Worm (Caenorhabditis elegans): ENCODE data around the gene C56E6.4.

DNA sequence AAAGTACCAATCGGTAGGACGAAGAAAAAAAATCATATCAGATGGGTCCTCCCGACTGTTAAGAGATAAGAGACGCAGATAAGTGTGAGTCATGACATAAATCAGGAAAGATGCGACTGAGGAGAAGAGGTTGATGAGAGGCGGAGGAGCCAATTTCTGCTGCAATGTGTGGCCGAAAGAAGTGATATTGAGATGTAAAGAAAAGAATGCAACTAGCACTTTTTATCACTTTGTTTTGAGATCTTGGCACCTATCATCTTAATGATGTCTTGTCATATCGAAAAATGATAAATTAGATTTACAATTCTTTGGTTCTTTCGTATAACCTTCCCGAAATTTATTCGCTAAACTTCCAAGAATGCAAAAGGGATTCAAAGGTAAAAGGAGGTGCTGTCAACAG lies 46.4 kb downstream of the C56E6.4 start, which contains the start of gene del-10:
- TF ChIP-seq ama-1 (optimal IDR thresholded peaks at IDR 0.05) (no peak), ets-7 (tag; optimal IDR thresholded peaks at IDR 0.05) (no peak), pes-1 (GFP tag; IDR thresholded peaks at IDR 0.05) (no peak), hmbx-1 (tag; optimal IDR thresholded peaks at IDR 0.05) (no peak), tbx-11 (GFP tag; IDR thresholded peaks at IDR 0.05) (no peak), flt-1 (GFP tag; IDR thresholded peaks at IDR 0.05) (no peak), B0310.2 (tag; optimal IDR thresholded peaks at IDR 0.05) (no peak), hmg-4 (GFP tag; optimal IDR thresholded peaks at IDR 0.05) (no peak)

Data from whole organism, early embryonic.